Worm (Caenorhabditis elegans): Measurements from ENCODE around the gene Y102A11A.3.

- TF ChIP-seq Y22D7AL.16 (tag; optimal IDR thresholded peaks at IDR 0.05) = no peak
- no peak for TF ChIP-seq C08G9.2 (tag; optimal IDR thresholded peaks at IDR 0.05)
- TF ChIP-seq elt-4 (tag; optimal IDR thresholded peaks at IDR 0.05) = no peak
- TF ChIP-seq ama-1 (optimal IDR thresholded peaks at IDR 0.05) = no peak
- no peak for TF ChIP-seq lin-11 (tag; optimal IDR thresholded peaks at IDR 0.05)
- no peak for TF ChIP-seq fkh-10 (GFP tag; optimal IDR thresholded peaks at IDR 0.05)
- TF ChIP-seq pha-2 (tag; optimal IDR thresholded peaks at IDR 0.05) = no peak
- TF ChIP-seq ceh-31 (tag; optimal IDR thresholded peaks at IDR 0.05) = peak; percentile 45
- TF ChIP-seq ceh-30 (tag; optimal IDR thresholded peaks at IDR 0.05) = no peak
- TF ChIP-seq nhr-11 (tag; optimal IDR thresholded peaks at IDR 0.05) = no peak
- TF ChIP-seq unc-3 (GFP tag; conservative IDR thresholded peaks at IDR 0.05) = no peak
- TF ChIP-seq unc-3 (tag; optimal IDR thresholded peaks at IDR 0.05) = no peak
- no peak for TF ChIP-seq ceh-22 (tag; optimal IDR thresholded peaks at IDR 0.05)
Measured at ce11 chrX:2044541-2045168, 25.7 kb downstream of the Y102A11A.3 start.

Measured in whole organism, late embryonic.